Worm (Caenorhabditis elegans): ENCODE measurements around the gene sumv-2.
"Not testable (repeated sequence)": the region's sequence is repeated elsewhere in the genome, so short reads cannot be mapped to it uniquely, and the experiment has no call there.

Gene sumv-2

DNA sequence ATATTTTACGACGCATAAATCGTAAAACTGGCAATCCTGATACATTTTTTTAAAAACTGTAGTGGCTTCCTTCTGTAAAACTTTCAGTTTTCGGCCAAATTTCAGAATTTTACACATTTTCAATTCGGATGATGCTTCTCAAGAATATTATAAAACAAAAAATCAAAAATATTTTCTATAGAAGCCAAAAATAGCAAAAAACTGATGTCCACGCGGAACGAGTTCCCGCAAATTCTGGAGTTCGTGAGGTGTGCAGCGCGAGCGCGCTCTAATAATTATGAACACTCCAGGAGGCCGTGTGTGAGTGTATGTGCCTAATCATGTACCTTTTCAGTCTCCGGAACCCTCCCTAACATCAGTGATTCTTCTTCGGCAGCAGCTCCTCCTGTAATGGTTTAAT is at the start of gene sumv-2:
Gene sumv-2 (plus strand): TSS at position 301 of the 400 bp plus-strand sequence.
- TF ChIP-seq ccch-3 (GFP tag; optimal IDR thresholded peaks at IDR 0.05) (no peak), nfyb-1 (GFP tag; IDR thresholded peaks at IDR 0.05) (no peak), ceh-40 (GFP tag; IDR thresholded peaks at IDR 0.05) (no peak), egl-18 (GFP tag; IDR thresholded peaks at IDR 0.05) (no peak), ztf-3 (GFP tag; optimal IDR thresholded peaks at IDR 0.05) (no peak), ceh-91 (GFP tag; IDR thresholded peaks at IDR 0.05) (no peak), akir-1 (GFP tag; optimal IDR thresholded peaks at IDR 0.05) (no peak), madf-6 (GFP tag; IDR thresholded peaks at IDR 0.05) (no peak), Y53F4B.3 (GFP tag; IDR thresholded peaks at IDR 0.05) (no peak), ets-4 (GFP tag; optimal IDR thresholded peaks at IDR 0.05) (no peak), attf-5 (GFP tag; optimal IDR thresholded peaks at IDR 0.05) (no peak), let-526 (GFP tag; IDR thresholded peaks at IDR 0.05) (no peak)

- TF ChIP-seq efl-1 (GFP tag; optimal IDR thresholded peaks at IDR 0.05), result no peak
- no peak for TF ChIP-seq F10E7.11 (tag; optimal IDR thresholded peaks at IDR 0.05)
- no peak for TF ChIP-seq lin-35 (GFP tag; optimal IDR thresholded peaks at IDR 0.05)
- no peak for TF ChIP-seq egl-44 (GFP tag; IDR thresholded peaks at IDR 0.05)
- TF ChIP-seq him-1 (tag; optimal IDR thresholded peaks at IDR 0.05), result no peak
- no peak for TF ChIP-seq lin-40 (tag; optimal IDR thresholded peaks at IDR 0.05)
- TF ChIP-seq snpc-1.1 (tag; optimal IDR thresholded peaks at IDR 0.05; ENCODE audit: insufficient read depth), result no peak
- no peak for TF ChIP-seq nhr-27 (tag; optimal IDR thresholded peaks at IDR 0.05)
- TF ChIP-seq B0261.1 (tag; optimal IDR thresholded peaks at IDR 0.05), result no peak
- no peak for TF ChIP-seq mxl-1 (tag; optimal IDR thresholded peaks at IDR 0.05)
- no peak for TF ChIP-seq unc-62 (GFP tag; optimal IDR thresholded peaks at IDR 0.05)
- TF ChIP-seq nhr-120 (GFP tag; IDR thresholded peaks at IDR 0.05), result no peak
Observed at ce11 chrV:4569999-4570627, 47.2 kb upstream of the sumv-2 start, which contains the start of gene sut-2. sut-2 (minus strand) TSS chrV:4570049.

- TF ChIP-seq let-607 (tag; optimal IDR thresholded peaks at IDR 0.05), result no peak
- TF ChIP-seq dpl-1 (GFP tag; optimal IDR thresholded peaks at IDR 0.05), result no peak
- no peak for TF ChIP-seq F23B12.7 (tag; optimal IDR thresholded peaks at IDR 0.05; ENCODE audit: insufficient read depth)
- TF ChIP-seq ZK185.1 (tag; optimal IDR thresholded peaks at IDR 0.05; ENCODE audit: poor library complexity, severe bottlenecking), result no peak
- TF ChIP-seq F10E7.11 (tag; optimal IDR thresholded peaks at IDR 0.05), result no peak
- no peak for TF ChIP-seq fkh-3 (tag; optimal IDR thresholded peaks at IDR 0.05)
- no peak for TF ChIP-seq aptf-3 (GFP tag; IDR thresholded peaks at IDR 0.05)
- TF ChIP-seq cebp-2 (GFP tag; IDR thresholded peaks at IDR 0.05), result no peak
- TF ChIP-seq ceh-100 (GFP tag; IDR thresholded peaks at IDR 0.05), result no peak
Observed at ce11 chrV:4570833-4571232, 46.5 kb upstream of the sumv-2 start, which contains the start of gene Y61A9LA.3. Y61A9LA.3 (plus strand) TSS chrV:4571133.

DNA sequence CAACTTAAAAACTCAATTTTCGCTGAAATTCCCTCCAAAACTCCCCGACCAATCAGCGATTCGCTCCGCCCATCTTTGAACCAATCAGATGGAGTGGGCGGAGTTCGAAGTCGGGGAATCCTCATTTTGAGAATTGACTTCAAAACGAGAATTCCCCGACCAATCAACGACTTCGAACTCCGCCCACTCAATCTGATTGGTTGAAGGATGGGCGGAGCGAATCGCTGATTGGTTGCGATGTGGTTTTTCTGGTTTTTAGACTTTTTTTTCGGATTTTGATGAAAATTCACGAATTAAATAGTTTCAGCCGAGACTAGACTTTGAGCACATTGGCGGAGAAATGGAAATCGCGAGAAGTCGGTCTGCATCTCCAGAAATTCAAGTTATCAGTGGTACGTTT is 45.4 kb upstream of the sumv-2 start:
- no peak for TF ChIP-seq dpl-1 (GFP tag; optimal IDR thresholded peaks at IDR 0.05)
- TF ChIP-seq nfyb-1 (GFP tag; IDR thresholded peaks at IDR 0.05), result peak; percentile 72

- not testable (repeated sequence) for TF ChIP-seq ceh-58 (GFP tag; IDR thresholded peaks at IDR 0.05); dpff-1 (tag; optimal IDR thresholded peaks at IDR 0.05); unc-62 (GFP tag; optimal IDR thresholded peaks at IDR 0.05)
Observed at ce11 chrV:4573824-4574223, 43.5 kb upstream of the sumv-2 start, which contains the start of gene hpo-39. hpo-39 (minus strand) TSS chrV:4573924.

Measured in whole organism, young adult.